Worm (Caenorhabditis elegans): Measurements from ENCODE around the gene faah-5.

DNA sequence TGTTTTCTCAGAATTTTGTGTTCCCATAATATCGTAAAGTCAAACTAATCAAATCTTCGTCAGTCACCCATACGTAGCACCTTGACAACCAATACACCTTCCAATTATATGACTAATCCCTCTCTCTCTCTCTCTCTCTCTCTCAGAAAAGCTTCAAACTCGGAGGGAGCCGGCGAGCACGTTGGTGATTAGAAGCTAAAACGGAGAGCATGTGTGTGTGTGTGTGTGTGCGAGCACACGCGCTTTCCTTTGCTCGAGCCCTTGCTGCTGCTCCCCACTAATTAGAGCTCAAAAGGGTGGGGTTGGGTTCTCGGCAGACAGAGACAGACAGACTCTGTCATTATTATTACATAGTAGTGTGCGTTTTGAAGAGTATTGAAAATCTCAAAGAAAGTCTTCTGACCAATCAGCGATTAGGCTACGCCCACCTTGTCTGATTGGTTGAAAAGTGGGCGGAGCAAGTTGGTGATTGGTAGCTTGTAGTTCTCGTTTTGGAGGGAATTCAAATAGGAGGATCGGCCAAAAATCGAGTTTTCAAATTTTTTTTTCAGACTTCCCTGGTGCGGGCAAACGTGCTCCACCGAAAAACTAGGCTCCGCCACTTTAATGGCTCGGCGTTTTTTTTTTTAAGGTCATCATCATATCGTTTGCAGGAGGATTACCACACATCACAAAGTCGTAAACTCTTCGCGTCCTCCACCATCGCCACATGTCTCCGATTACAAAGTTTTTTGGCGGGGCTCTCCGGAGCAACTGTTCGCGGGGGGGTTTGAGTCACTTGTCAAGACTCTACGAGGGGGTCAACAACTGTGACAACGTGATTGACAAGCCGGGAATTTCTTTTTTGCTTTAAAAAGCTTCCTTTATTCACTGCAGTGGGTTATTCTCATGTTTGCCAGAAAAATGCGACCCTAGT lies 44.1 kb upstream of the faah-5 start:
- no peak for TF ChIP-seq him-1 (tag; optimal IDR thresholded peaks at IDR 0.05)
- no peak for TF ChIP-seq dao-5 (tag; optimal IDR thresholded peaks at IDR 0.05)
- TF ChIP-seq W03F9.2 (tag; optimal IDR thresholded peaks at IDR 0.05), result no peak

Measured in whole organism, L4/young adult.